Worm (Caenorhabditis elegans) whole organism, L3 larva: Measurements from ENCODE around the gene K03B4.1.

ENCODE experiments used
- aly-2 ChIP-seq: fragments of 150-350 bp; optimal IDR thresholded peaks from 2 replicates; lab custom pipeline; 2014; ENCODE audit warnings: missing biosample characterization, missing genetic modification characterization
- daf-12 ChIP-seq: fragments of 150-350 bp; optimal IDR thresholded peaks from 2 replicates; lab custom pipeline; 2014; ENCODE audit warnings: missing biosample characterization, missing genetic modification reagents, missing genetic modification characterization
- elt-3 ChIP-seq, 3 experiments: fragments of 150-350 bp in 1 of 3; sonication (generic microtip) in 2 of 3; optimal IDR thresholded peaks; 2 replicates in 2 of 3; 4 replicates in 1 of 3; lab custom pipeline; 2014 to 2017; ENCODE audit warnings: missing biosample characterization in 3 of 3, missing genetic modification characterization in 3 of 3
- fkh-2 ChIP-seq: fragments of 150-350 bp; optimal IDR thresholded peaks from 2 replicates; lab custom pipeline; 2014; ENCODE audit warnings: missing biosample characterization, missing genetic modification reagents, missing genetic modification characterization
- fos-1 ChIP-seq: fragments of 150-350 bp; optimal IDR thresholded peaks from 2 replicates; lab custom pipeline; 2014; ENCODE audit warnings: missing biosample characterization, missing genetic modification characterization
- jun-1 ChIP-seq: fragments of 150-350 bp; optimal IDR thresholded peaks from 2 replicates; lab custom pipeline; 2014; ENCODE audit warnings: missing biosample characterization, missing genetic modification reagents, missing genetic modification characterization
- nhr-12 ChIP-seq: fragments of 150-350 bp; optimal IDR thresholded peaks from 2 replicates; lab custom pipeline; 2014; ENCODE audit warnings: missing biosample characterization, missing genetic modification characterization
- nhr-23 ChIP-seq: fragments of 150-350 bp; optimal IDR thresholded peaks from 2 replicates; lab custom pipeline; 2014; ENCODE audit warnings: missing biosample characterization, missing genetic modification reagents, missing genetic modification characterization
- nhr-237 ChIP-seq: fragments of 150-350 bp; optimal IDR thresholded peaks from 2 replicates; lab custom pipeline; 2014; ENCODE audit warnings: missing biosample characterization, missing genetic modification characterization
- nhr-28 ChIP-seq: fragments of 150-350 bp; optimal IDR thresholded peaks from 2 replicates; lab custom pipeline; 2014; ENCODE audit warnings: missing biosample characterization, missing genetic modification characterization
- nhr-77 ChIP-seq: fragments of 150-350 bp; optimal IDR thresholded peaks from 2 replicates; lab custom pipeline; 2014; ENCODE audit warnings: missing biosample characterization, missing genetic modification characterization
- unc-39 ChIP-seq: sonication (generic microtip); optimal IDR thresholded peaks from 4 replicates; lab custom pipeline; 2017; ENCODE audit warnings: missing biosample characterization, missing genetic modification characterization
- zag-1 ChIP-seq: fragments of 150-350 bp; optimal IDR thresholded peaks from 2 replicates; lab custom pipeline; 2014; ENCODE audit warnings: missing biosample characterization, missing genetic modification characterization

ce11 chrV:4720884-4721464 lies 31.8 kb downstream of the K03B4.1 start:
- no peak for TF ChIP-seq fos-1
- no peak for TF ChIP-seq unc-39 (tag; lab: Kevin White, UChicago)
- TF ChIP-seq nhr-12 (tag; lab: Kevin White, UChicago), result no peak
- no peak for TF ChIP-seq nhr-237 (tag; lab: Kevin White, UChicago)
- TF ChIP-seq zag-1 (tag; lab: Kevin White, UChicago), result no peak
- TF ChIP-seq elt-3 (tag; optimal IDR thresholded peaks at IDR 0.05; lab: Kevin White, UChicago), result no peak
- no peak for TF ChIP-seq nhr-77 (tag; lab: Kevin White, UChicago)
- no peak for TF ChIP-seq nhr-28
- TF ChIP-seq daf-12 (tag; lab: Kevin White, UChicago), result no peak
- no peak for TF ChIP-seq aly-2 (tag; lab: Kevin White, UChicago)
- TF ChIP-seq nhr-23 (tag; lab: Kevin White, UChicago), result no peak
- no peak for TF ChIP-seq jun-1 (tag; lab: Kevin White, UChicago)
- TF ChIP-seq fkh-2 (tag; lab: Kevin White, UChicago), result no peak
